Worm (Caenorhabditis elegans): ENCODE measurements around the gene tag-180.

- no peak for TF ChIP-seq nhr-25 (tag; optimal IDR thresholded peaks at IDR 0.05)
- TF ChIP-seq unc-62 (GFP tag; optimal IDR thresholded peaks at IDR 0.05): no peak
- no peak for TF ChIP-seq nhr-77 (tag; optimal IDR thresholded peaks at IDR 0.05)
- no peak for TF ChIP-seq snpc-4 (tag; optimal IDR thresholded peaks at IDR 0.05)
- TF ChIP-seq sma-9 (GFP tag; optimal IDR thresholded peaks at IDR 0.05): no peak
- TF ChIP-seq sma-9 (tag; optimal IDR thresholded peaks at IDR 0.05): no peak
- no peak for TF ChIP-seq lin-13 (GFP tag; optimal IDR thresholded peaks at IDR 0.05)
- no peak for TF ChIP-seq ZK546.5 (tag; optimal IDR thresholded peaks at IDR 0.05)
- TF ChIP-seq nhr-237 (tag; optimal IDR thresholded peaks at IDR 0.05): no peak
- TF ChIP-seq ztf-11 (tag; optimal IDR thresholded peaks at IDR 0.05): no peak
- no peak for TF ChIP-seq fos-1 (tag; optimal IDR thresholded peaks at IDR 0.05)
- no peak for TF ChIP-seq lin-39 (tag; optimal IDR thresholded peaks at IDR 0.05)
- no peak for TF ChIP-seq ama-1 (optimal IDR thresholded peaks at IDR 0.05)
- TF ChIP-seq elt-3 (tag; optimal IDR thresholded peaks at IDR 0.05): no peak
- TF ChIP-seq egl-27 (tag; optimal IDR thresholded peaks at IDR 0.05): no peak
Measured at ce11 chrII:11312223-11312622, 17.0 kb downstream of the tag-180 start, which contains the start of gene T24F1.7.

Measured in whole organism, L2 larva.